Fruit fly (Drosophila melanogaster) whole organism, embryonic: ENCODE results near the gene CG17028.

Source experiments
- Abd-B ChIP-seq: fragments of 200-800 bp; sonication (Bioruptor generic); optimal IDR thresholded peaks from 2 replicates; lab custom pipeline; 2018; ENCODE audit warnings: missing biosample characterization, mild to moderate bottlenecking, missing genetic modification characterization, moderate library complexity
- Ada2b ChIP-seq: fragments of 200-800 bp; sonication (Bioruptor generic); IDR thresholded peaks from 2 replicates; pipeline ENCODE4 v1.3.6; 2022; ENCODE audit warnings: missing biosample characterization, missing genetic modification characterization
- Blimp-1 ChIP-seq: fragments of 200-800 bp; sonication (Bioruptor generic); optimal IDR thresholded peaks from 3 replicates; lab custom pipeline; 2018; ENCODE audit warnings: missing biosample characterization, missing genetic modification characterization, mild to moderate bottlenecking, moderate library complexity, missing genetic modification reagents
- Bteb2 ChIP-seq: fragments of 200-800 bp; sonication (Bioruptor generic); optimal IDR thresholded peaks from 2 replicates; lab custom pipeline; 2016; ENCODE audit warnings: missing biosample characterization, missing genetic modification characterization
- CG10274 ChIP-seq: fragments of 200-800 bp; sonication (Bioruptor generic); optimal IDR thresholded peaks from 3 replicates; lab custom pipeline; 2017; ENCODE audit warnings: missing biosample characterization, mild to moderate bottlenecking, missing genetic modification characterization
- CG11085 ChIP-seq: fragments of 200-800 bp; sonication (Bioruptor generic); IDR thresholded peaks from 2 replicates; pipeline ENCODE4 v1.3.6; 2022; ENCODE audit warnings: missing biosample characterization, missing genetic modification characterization
- CG11723 ChIP-seq: fragments of 200-800 bp; sonication (Bioruptor generic); optimal IDR thresholded peaks from 2 replicates; lab custom pipeline; 2017; ENCODE audit warnings: missing biosample characterization, mild to moderate bottlenecking, missing genetic modification characterization
- CG12659 ChIP-seq: fragments of 200-800 bp; sonication (Bioruptor generic); optimal IDR thresholded peaks from 3 replicates; lab custom pipeline; 2017; ENCODE audit warnings: mild to moderate bottlenecking, missing biosample characterization, missing genetic modification reagents, missing genetic modification characterization
- CG12942 ChIP-seq: fragments of 200-800 bp; sonication (Bioruptor generic); optimal IDR thresholded peaks from 3 replicates; lab custom pipeline; 2016; ENCODE audit warnings: missing biosample characterization, missing genetic modification characterization
- CG14860 ChIP-seq: fragments of 200-800 bp; sonication (Bioruptor generic); IDR thresholded peaks from 3 replicates; pipeline ENCODE4 v1.3.6; 2022; ENCODE audit warnings: missing biosample characterization, missing genetic modification characterization; ENCODE audit not compliant: partially characterized antibody
- CG18599 ChIP-seq: fragments of 200-800 bp; sonication (Bioruptor generic); optimal IDR thresholded peaks from 3 replicates; lab custom pipeline; 2017; ENCODE audit warnings: missing biosample characterization, missing genetic modification characterization, mild to moderate bottlenecking, moderate library complexity, missing genetic modification reagents
- CG32767 ChIP-seq: fragments of 200-800 bp; sonication (Bioruptor generic); IDR thresholded peaks from 2 replicates; pipeline ENCODE4 v1.3.6; 2022; ENCODE audit warnings: missing biosample characterization, missing genetic modification characterization
- CG34224 ChIP-seq: fragments of 200-800 bp; sonication (Bioruptor generic); IDR thresholded peaks from 3 replicates; pipeline ENCODE4 v1.3.6; 2022; ENCODE audit warnings: missing biosample characterization, missing genetic modification characterization; ENCODE audit not compliant: partially characterized antibody
- CG3847 ChIP-seq: fragments of 200-800 bp; sonication (Bioruptor generic); IDR thresholded peaks from 2 replicates; pipeline ENCODE4 v1.3.6; 2022; ENCODE audit warnings: missing biosample characterization, missing genetic modification characterization
- CG4404 ChIP-seq: fragments of 200-800 bp; sonication (Bioruptor generic); IDR thresholded peaks from 2 replicates; pipeline ENCODE4 v1.3.6; 2022; ENCODE audit warnings: missing biosample characterization, missing genetic modification characterization
- CG4820 ChIP-seq: fragments of 200-800 bp; sonication (Bioruptor generic); optimal IDR thresholded peaks from 3 replicates; lab custom pipeline; 2016; ENCODE audit warnings: missing biosample characterization, missing genetic modification characterization
- CG6175 ChIP-seq: fragments of 200-800 bp; sonication (Bioruptor generic); IDR thresholded peaks from 3 replicates; pipeline ENCODE4 v1.3.6; 2022; ENCODE audit warnings: missing biosample characterization, missing genetic modification characterization
- CG6854 ChIP-seq: fragments of 200-800 bp; sonication (Bioruptor generic); optimal IDR thresholded peaks from 3 replicates; lab custom pipeline; 2017; ENCODE audit warnings: missing biosample characterization, mild to moderate bottlenecking, missing genetic modification characterization
- CG7357 ChIP-seq: fragments of 200-800 bp; sonication (Bioruptor generic); IDR thresholded peaks from 3 replicates; pipeline ENCODE4 v1.3.6; 2022; ENCODE audit warnings: missing biosample characterization, missing genetic modification characterization
- CG7745 ChIP-seq: fragments of 200-800 bp; sonication (Bioruptor generic); optimal IDR thresholded peaks from 2 replicates; lab custom pipeline; 2018; ENCODE audit warnings: missing biosample characterization, mild to moderate bottlenecking, missing genetic modification characterization, moderate library complexity
- CG7786 ChIP-seq: fragments of 200-800 bp; sonication (Bioruptor generic); optimal IDR thresholded peaks from 2 replicates; lab custom pipeline; 2016; ENCODE audit warnings: missing biosample characterization, missing genetic modification characterization
- CG9437 ChIP-seq: fragments of 200-800 bp; sonication (Bioruptor generic); optimal IDR thresholded peaks from 2 replicates; lab custom pipeline; 2018; ENCODE audit warnings: missing biosample characterization, mild to moderate bottlenecking, missing genetic modification characterization
- CG9817 ChIP-seq: fragments of 200-800 bp; sonication (Bioruptor generic); optimal IDR thresholded peaks from 2 replicates; lab custom pipeline; 2018; ENCODE audit warnings: missing biosample characterization, mild to moderate bottlenecking, missing genetic modification characterization, moderate library complexity
- Camta ChIP-seq: fragments of 200-800 bp; sonication (Bioruptor generic); optimal IDR thresholded peaks from 2 replicates; lab custom pipeline; 2016; ENCODE audit warnings: missing biosample characterization, missing genetic modification characterization
- CkIIα-i1 ChIP-seq: fragments of 200-800 bp; sonication (Bioruptor generic); IDR thresholded peaks from 2 replicates; pipeline ENCODE4 v1.3.6; 2022; ENCODE audit warnings: missing biosample characterization, missing genetic modification characterization
- D19A ChIP-seq: fragments of 200-800 bp; optimal IDR thresholded peaks from 3 replicates; lab custom pipeline; 2019; ENCODE audit warnings: missing biosample characterization, mild to moderate bottlenecking, missing genetic modification characterization, moderate library complexity
- Hr51 ChIP-seq, 2 experiments: fragments of 200-800 bp; sonication (Bioruptor generic); optimal IDR thresholded peaks; 2 replicates in 1 of 2; 3 replicates in 1 of 2; lab custom pipeline; 2016 to 2018; ENCODE audit warnings: missing biosample characterization in 2 of 2, missing genetic modification characterization in 2 of 2, mild to moderate bottlenecking in 1 of 2, moderate library complexity in 1 of 2
- Hr78 ChIP-seq, 2 experiments: fragments of 200-800 bp in 1 of 2; fragments of >200 bp in 1 of 2; sonication (Bioruptor generic) in 1 of 2; optimal IDR thresholded peaks; 2 replicates each; lab custom pipeline; 2017 to 2019; ENCODE audit warnings: missing biosample characterization in 2 of 2, missing genetic modification characterization in 2 of 2, mild to moderate bottlenecking in 1 of 2, moderate library complexity in 1 of 2
- NC2β ChIP-seq: fragments of 200-800 bp; sonication (Bioruptor generic); optimal IDR thresholded peaks from 2 replicates; lab custom pipeline; 2016; ENCODE audit warnings: missing biosample characterization, missing genetic modification characterization
- Optix ChIP-seq: fragments of 200-800 bp; sonication (Bioruptor generic); IDR thresholded peaks from 3 replicates; pipeline ENCODE4 v1.3.6; 2022; ENCODE audit warnings: missing biosample characterization, missing genetic modification characterization
- Poxn ChIP-seq: fragments of 200-800 bp; sonication (Bioruptor generic); IDR thresholded peaks from 2 replicates; pipeline ENCODE4 v1.3.6; 2022; ENCODE audit warnings: missing biosample characterization, missing genetic modification characterization
- Scr ChIP-seq: fragments of 200-800 bp; sonication (Bioruptor generic); IDR thresholded peaks from 2 replicates; pipeline ENCODE4 v1.3.6; 2022; ENCODE audit warnings: missing biosample characterization, missing genetic modification characterization; ENCODE audit not compliant: partially characterized antibody
- TFAM ChIP-seq: fragments of 200-800 bp; sonication (Bioruptor generic); optimal IDR thresholded peaks from 2 replicates; lab custom pipeline; 2017; ENCODE audit warnings: missing biosample characterization, missing genetic modification characterization, inconsistent platforms
- Vsx1 ChIP-seq: fragments of 200-800 bp; sonication (Bioruptor generic); optimal IDR thresholded peaks from 2 replicates; lab custom pipeline; 2017; ENCODE audit warnings: missing biosample characterization, mild to moderate bottlenecking, missing genetic modification characterization, missing genetic modification reagents
- ase ChIP-seq: fragments of 200-800 bp; sonication (Bioruptor generic); IDR thresholded peaks from 3 replicates; pipeline ENCODE4 v1.3.6; 2022; ENCODE audit warnings: missing biosample characterization, missing genetic modification characterization
- cato ChIP-seq: fragments of 200-800 bp; sonication (Bioruptor generic); optimal IDR thresholded peaks from 2 replicates; lab custom pipeline; 2016; ENCODE audit warnings: missing biosample characterization, missing genetic modification characterization, borderline replicate concordance
- crc ChIP-seq: fragments of 200-800 bp; sonication (Bioruptor generic); optimal IDR thresholded peaks from 2 replicates; lab custom pipeline; 2016; ENCODE audit warnings: missing biosample characterization, missing genetic modification characterization
- ems ChIP-seq: fragments of 200-800 bp; sonication (Bioruptor generic); optimal IDR thresholded peaks from 3 replicates; lab custom pipeline; 2016; ENCODE audit warnings: missing biosample characterization, missing genetic modification characterization
- gce ChIP-seq: fragments of 200-800 bp; sonication (Bioruptor generic); IDR thresholded peaks from 3 replicates; pipeline ENCODE4 v1.3.6; 2022; ENCODE audit warnings: missing biosample characterization, missing genetic modification characterization
- gt ChIP-seq: fragments of 200-800 bp; sonication (Bioruptor generic); IDR thresholded peaks from 2 replicates; pipeline ENCODE4 v1.3.6; 2022; ENCODE audit warnings: missing biosample characterization, missing genetic modification characterization
- inv ChIP-seq: fragments of 200-800 bp; sonication (Bioruptor generic); IDR thresholded peaks from 2 replicates; pipeline ENCODE4 v1.3.6; 2022; ENCODE audit warnings: missing biosample characterization, missing genetic modification characterization; ENCODE audit not compliant: partially characterized antibody
- maf-S ChIP-seq: fragments of 200-800 bp; sonication (Bioruptor generic); optimal IDR thresholded peaks from 2 replicates; lab custom pipeline; 2016; ENCODE audit warnings: missing biosample characterization, missing genetic modification characterization
- mirr ChIP-seq: fragments of 200-800 bp; sonication (Bioruptor generic); optimal IDR thresholded peaks from 3 replicates; lab custom pipeline; 2018; ENCODE audit warnings: missing biosample characterization, mild to moderate bottlenecking, missing genetic modification characterization
- oc ChIP-seq: fragments of 200-800 bp; sonication (Bioruptor generic); optimal IDR thresholded peaks from 2 replicates; lab custom pipeline; 2018; ENCODE audit warnings: missing biosample characterization, mild to moderate bottlenecking, missing genetic modification characterization, moderate library complexity
- psq ChIP-seq: fragments of 200-800 bp; sonication (Bioruptor generic); optimal IDR thresholded peaks from 2 replicates; lab custom pipeline; 2017; ENCODE audit warnings: missing biosample characterization, missing genetic modification characterization
- ro ChIP-seq: fragments of 200-800 bp; sonication (Bioruptor generic); IDR thresholded peaks from 2 replicates; pipeline ENCODE4 v1.3.6; 2022; ENCODE audit warnings: missing biosample characterization, missing genetic modification characterization
- sug ChIP-seq: fragments of 200-800 bp; optimal IDR thresholded peaks from 2 replicates; lab custom pipeline; 2019; ENCODE audit warnings: missing biosample characterization, mild to moderate bottlenecking, missing genetic modification characterization, moderate library complexity
- wek ChIP-seq: fragments of 200-800 bp; sonication (Bioruptor generic); optimal IDR thresholded peaks from 3 replicates; lab custom pipeline; 2018; ENCODE audit warnings: missing biosample characterization, mild to moderate bottlenecking, missing genetic modification characterization, moderate library complexity
- z ChIP-seq: fragments of 200-800 bp; sonication (Bioruptor generic); IDR thresholded peaks from 3 replicates; pipeline ENCODE4 v1.3.6; 2022; ENCODE audit warnings: missing biosample characterization, missing genetic modification characterization

Gene CG17028

DNA sequence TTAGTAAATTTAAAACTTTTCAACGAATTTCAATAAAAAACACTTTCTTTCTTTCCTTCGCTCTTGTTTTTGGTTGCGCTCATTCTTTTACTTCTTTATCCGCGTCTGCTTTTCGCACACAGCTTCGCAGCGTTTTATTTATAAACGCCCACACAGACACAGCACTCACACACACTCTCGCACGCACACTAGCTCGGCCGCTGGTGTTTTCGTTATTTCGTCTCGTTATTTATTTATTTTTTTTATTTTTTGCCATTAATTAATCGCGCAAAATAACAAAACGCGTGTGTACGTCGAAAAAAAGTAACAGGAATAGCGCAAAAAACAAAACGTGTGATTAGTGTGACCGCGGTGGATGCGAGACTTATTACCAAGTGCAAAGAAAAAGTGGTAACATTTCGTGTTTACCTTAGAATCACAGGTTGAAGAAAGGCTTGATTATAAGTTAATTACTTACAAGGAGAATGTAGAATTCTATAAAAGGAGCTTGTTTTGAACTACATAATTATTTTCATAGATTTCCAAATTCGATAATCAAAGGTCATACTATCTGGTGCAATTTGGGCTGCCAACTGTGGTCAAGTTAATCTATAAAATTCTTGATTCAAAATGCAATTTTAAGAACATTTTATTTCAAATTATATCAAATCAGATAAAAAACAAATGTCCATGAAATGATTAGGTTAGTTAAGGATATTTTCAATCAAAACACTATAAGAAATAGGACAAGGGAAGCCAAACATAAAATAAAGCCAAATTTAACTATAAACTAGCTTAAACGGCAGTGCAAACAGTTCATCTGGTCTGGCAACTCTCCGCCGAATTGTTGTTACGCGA, 26.3 kb downstream of the CG17028 start, which contains the start of the genes hzg and mRpS31 (continued):
- TF ChIP-seq CG10274 (GFP tag; lab: Kevin White, UChicago) = no peak
- no peak for TF ChIP-seq CG34224 (GFP tag; lab: Robert Waterston, UW)
- TF ChIP-seq CG4820 = peak; percentile 49
- peak; percentile 59 for TF ChIP-seq Camta (GFP tag; lab: Kevin White, UChicago)
- TF ChIP-seq CG3847 (GFP tag; lab: Robert Waterston, UW) = peak; percentile 61
- no peak for TF ChIP-seq CG14860 (GFP tag; lab: Robert Waterston, UW)
- TF ChIP-seq cato (GFP tag; lab: Kevin White, UChicago) = no peak
- TF ChIP-seq crc (GFP tag; lab: Kevin White, UChicago) = peak; percentile 49
- TF ChIP-seq Vsx1 (GFP tag; lab: Kevin White, UChicago) = no peak
- TF ChIP-seq CG7357 = no peak
- TF ChIP-seq CG7786 = peak; percentile 56
- TF ChIP-seq Blimp-1 (GFP tag; lab: Kevin White, UChicago) = peak; percentile 65
- no peak for TF ChIP-seq gce (GFP tag; lab: Robert Waterston, UW)
- peak; percentile 6 for TF ChIP-seq NC2β (GFP tag; lab: Kevin White, UChicago)
- TF ChIP-seq CG12659 = peak; percentile 42
- peak; percentile 41 for TF ChIP-seq CG4404 (GFP tag; lab: Robert Waterston, UW)
- peak; percentile 33 for TF ChIP-seq Ada2b (GFP tag; lab: Robert Waterston, UW)
- peak; percentile 67 for TF ChIP-seq CG9817
- no peak for TF ChIP-seq Hr78 (GFP tag; optimal IDR thresholded peaks at IDR 0.05; lab: Kevin White, UChicago)
- TF ChIP-seq CG6854 (GFP tag; lab: Kevin White, UChicago) = no peak
- TF ChIP-seq ase (GFP tag; lab: Robert Waterston, UW) = no peak
- peak; percentile 14 for TF ChIP-seq D19A (tag; lab: Kevin White, UChicago)
- peak; percentile 27 for TF ChIP-seq Bteb2 (GFP tag; lab: Kevin White, UChicago)
- TF ChIP-seq CG11085 (GFP tag; lab: Robert Waterston, UW) = 0 out of 2 replicates have a peak, but pooled peaks have one; percentile 10
- TF ChIP-seq wek = no peak
- TF ChIP-seq psq = peak; percentile 74
- TF ChIP-seq Abd-B (GFP tag; lab: Kevin White, UChicago) = peak; percentile 31
- no peak for TF ChIP-seq CG32767
- TF ChIP-seq ems = no peak
- no peak for TF ChIP-seq gt
- TF ChIP-seq CG9437 (GFP tag; lab: Kevin White, UChicago) = peak; percentile 23
- TF ChIP-seq CG6175 (GFP tag; lab: Robert Waterston, UW) = no peak
- no peak for TF ChIP-seq z (GFP tag; lab: Robert Waterston, UW)
- TF ChIP-seq Poxn = no peak
- TF ChIP-seq CG7745 (tag; lab: Kevin White, UChicago) = peak; percentile 20
- TF ChIP-seq CkIIα-i1 = no peak
- no peak for TF ChIP-seq CG11723 (GFP tag; lab: Kevin White, UChicago)
- TF ChIP-seq CG12942 = peak; percentile 45
- peak in 1 of 2 experiments; percentile 57 for TF ChIP-seq Hr51 (GFP tag; optimal IDR thresholded peaks at IDR 0.05; lab: Kevin White, UChicago)
- TF ChIP-seq Optix (GFP tag; lab: Robert Waterston, UW) = no peak
- peak; percentile 49 for TF ChIP-seq CG18599 (GFP tag; lab: Kevin White, UChicago)
- no peak for TF ChIP-seq mirr
- TF ChIP-seq ro (GFP tag; lab: Robert Waterston, UW) = no peak
- peak; percentile 67 for TF ChIP-seq sug (tag; lab: Kevin White, UChicago)
- TF ChIP-seq TFAM (GFP tag; lab: Kevin White, UChicago) = no peak
- no peak for TF ChIP-seq oc (tag; lab: Kevin White, UChicago)
- TF ChIP-seq maf-S (GFP tag; lab: Kevin White, UChicago) = no peak
- no peak for TF ChIP-seq inv (GFP tag; lab: Robert Waterston, UW)
- TF ChIP-seq Scr = no peak
